Worm (Caenorhabditis elegans) whole organism, L2 larva: ENCODE measurements around the gene nspc-14.
A peak's percentile ranks its signal among the peaks of the same experiment; 100 is the strongest.

Source experiments
- C34F6.9 ChIP-seq: fragments of 150-350 bp; optimal IDR thresholded peaks from 2 replicates; lab custom pipeline; 2014; ENCODE audit warnings: missing biosample characterization, missing genetic modification characterization
- F13H6.1 ChIP-seq: sonication (generic microtip); optimal IDR thresholded peaks from 2 replicates; lab custom pipeline; 2016; ENCODE audit warnings: missing genetic modification characterization, missing compliant biosample characterization
- R02D3.7 ChIP-seq: fragments of 150-350 bp; optimal IDR thresholded peaks from 2 replicates; lab custom pipeline; 2014; ENCODE audit warnings: missing biosample characterization, missing genetic modification characterization
- Y55F3AM.14 ChIP-seq: fragments of 200-800 bp; sonication (Bioruptor generic); optimal IDR thresholded peaks from 2 replicates; lab custom pipeline; 2018; ENCODE audit warnings: mild to moderate bottlenecking, missing genetic modification characterization, missing compliant biosample characterization
- ZK546.5 ChIP-seq: sonication (generic microtip); optimal IDR thresholded peaks from 2 replicates; lab custom pipeline; 2017; ENCODE audit warnings: missing biosample characterization, missing genetic modification characterization
- alr-1 ChIP-seq: fragments of 150-350 bp; optimal IDR thresholded peaks from 2 replicates; lab custom pipeline; 2014; ENCODE audit warnings: missing biosample characterization, missing genetic modification characterization
- aly-2 ChIP-seq: fragments of 150-350 bp; optimal IDR thresholded peaks from 2 replicates; lab custom pipeline; 2014; ENCODE audit warnings: missing biosample characterization, missing genetic modification characterization
- ama-1 ChIP-seq: fragments of 150-350 bp; optimal IDR thresholded peaks from 2 replicates; lab custom pipeline; 2018; ENCODE audit warnings: inconsistent platforms
- blmp-1 ChIP-seq: sonication (generic microtip); optimal IDR thresholded peaks from 2 replicates; lab custom pipeline; 2017; ENCODE audit warnings: missing genetic modification characterization, mild to moderate bottlenecking, missing compliant biosample characterization, antibody characterized with exemption, moderate library complexity; ENCODE audit not compliant: insufficient read depth
- ceh-16 ChIP-seq: fragments of 150-350 bp; optimal IDR thresholded peaks from 2 replicates; lab custom pipeline; 2014; ENCODE audit warnings: missing biosample characterization, missing genetic modification characterization
- ceh-82 ChIP-seq: fragments of 150-350 bp; optimal IDR thresholded peaks from 2 replicates; lab custom pipeline; 2014; ENCODE audit warnings: missing biosample characterization, missing genetic modification characterization
- crh-2 ChIP-seq: sonication (generic microtip); optimal IDR thresholded peaks from 2 replicates; lab custom pipeline; 2017; ENCODE audit warnings: missing biosample characterization, missing genetic modification characterization
- dmd-4 ChIP-seq: sonication (generic microtip); optimal IDR thresholded peaks from 2 replicates; lab custom pipeline; 2017; ENCODE audit warnings: missing biosample characterization, missing genetic modification characterization
- egl-27 ChIP-seq: sonication (generic microtip); optimal IDR thresholded peaks from 3 replicates; lab custom pipeline; 2017; ENCODE audit warnings: missing biosample characterization, missing genetic modification reagents, missing genetic modification characterization
- elt-1 ChIP-seq: fragments of 150-350 bp; optimal IDR thresholded peaks from 2 replicates; lab custom pipeline; 2014; ENCODE audit warnings: missing biosample characterization, missing genetic modification characterization
- elt-3 ChIP-seq: sonication (generic microtip); optimal IDR thresholded peaks from 2 replicates; lab custom pipeline; 2017; ENCODE audit warnings: missing biosample characterization, missing genetic modification characterization
- fos-1 ChIP-seq: fragments of 150-350 bp; optimal IDR thresholded peaks from 2 replicates; lab custom pipeline; 2014; ENCODE audit warnings: missing biosample characterization, missing genetic modification characterization
- gmeb-1 ChIP-seq: fragments of 150-350 bp; optimal IDR thresholded peaks from 2 replicates; lab custom pipeline; 2014; ENCODE audit warnings: missing biosample characterization, missing genetic modification characterization
- lin-11 ChIP-seq: fragments of 150-350 bp; sonication (generic microtip); optimal IDR thresholded peaks from 2 replicates; lab custom pipeline; 2014; ENCODE audit warnings: missing biosample characterization, missing genetic modification characterization, inconsistent platforms, mixed read lengths
- lin-13 ChIP-seq: fragments of 150-350 bp; optimal IDR thresholded peaks from 2 replicates; lab custom pipeline; 2014; ENCODE audit warnings: missing biosample characterization, missing genetic modification reagents, missing genetic modification characterization
- lin-39 ChIP-seq: fragments of 150-350 bp; optimal IDR thresholded peaks from 2 replicates; lab custom pipeline; 2014; ENCODE audit warnings: missing biosample characterization, missing genetic modification reagents, missing genetic modification characterization
- lsy-2 ChIP-seq, 2 experiments: fragments of 150-350 bp in 1 of 2; sonication (generic microtip) in 1 of 2; optimal IDR thresholded peaks; 2 replicates each; lab custom pipeline; 2014 to 2017; ENCODE audit warnings: missing biosample characterization in 2 of 2, missing genetic modification characterization in 2 of 2
- mab-5 ChIP-seq: fragments of 150-350 bp; optimal IDR thresholded peaks from 2 replicates; lab custom pipeline; 2014; ENCODE audit warnings: missing biosample characterization, missing genetic modification characterization
- mbf-1 ChIP-seq: sonication (generic microtip); optimal IDR thresholded peaks from 2 replicates; lab custom pipeline; 2017; ENCODE audit warnings: missing biosample characterization, missing genetic modification characterization
- mdl-1 ChIP-seq, 2 experiments: fragments of 150-350 bp in 1 of 2; sonication (generic microtip) in 1 of 2; optimal IDR thresholded peaks; 2 replicates each; lab custom pipeline; 2017; ENCODE audit warnings: missing biosample characterization in 2 of 2, missing genetic modification characterization in 2 of 2
- nhr-10 ChIP-seq: sonication (generic microtip); optimal IDR thresholded peaks from 2 replicates; lab custom pipeline; 2017; ENCODE audit warnings: missing biosample characterization, missing genetic modification characterization
- nhr-11 ChIP-seq: fragments of 150-350 bp; optimal IDR thresholded peaks from 2 replicates; lab custom pipeline; 2014; ENCODE audit warnings: missing biosample characterization, missing genetic modification characterization
- nhr-12 ChIP-seq: fragments of 150-350 bp; optimal IDR thresholded peaks from 2 replicates; lab custom pipeline; 2014; ENCODE audit warnings: missing biosample characterization, missing genetic modification characterization
- nhr-129 ChIP-seq: fragments of 150-350 bp; optimal IDR thresholded peaks from 2 replicates; lab custom pipeline; 2014; ENCODE audit warnings: missing biosample characterization, missing genetic modification characterization
- nhr-21 ChIP-seq: fragments of 150-350 bp; optimal IDR thresholded peaks from 2 replicates; lab custom pipeline; 2014; ENCODE audit warnings: missing biosample characterization, missing genetic modification characterization
- nhr-23 ChIP-seq: fragments of 150-350 bp; optimal IDR thresholded peaks from 2 replicates; lab custom pipeline; 2014; ENCODE audit warnings: missing biosample characterization, missing genetic modification reagents, missing genetic modification characterization
- nhr-237 ChIP-seq: fragments of 150-350 bp; optimal IDR thresholded peaks from 2 replicates; lab custom pipeline; 2014; ENCODE audit warnings: missing biosample characterization, missing genetic modification characterization
- nhr-25 ChIP-seq: fragments of 150-350 bp; sonication (generic microtip); optimal IDR thresholded peaks from 3 replicates; lab custom pipeline; 2014; ENCODE audit warnings: missing biosample characterization, missing genetic modification characterization
- nhr-6 ChIP-seq: fragments of 150-350 bp; optimal IDR thresholded peaks from 2 replicates; lab custom pipeline; 2014; ENCODE audit warnings: missing biosample characterization, missing genetic modification characterization
- nhr-77 ChIP-seq: fragments of 150-350 bp; optimal IDR thresholded peaks from 2 replicates; lab custom pipeline; 2014; ENCODE audit warnings: missing biosample characterization, missing genetic modification characterization
- peb-1 ChIP-seq: fragments of 150-350 bp; optimal IDR thresholded peaks from 2 replicates; lab custom pipeline; 2014; ENCODE audit warnings: missing biosample characterization, missing genetic modification characterization
- sem-4 ChIP-seq: fragments of 150-350 bp; optimal IDR thresholded peaks from 2 replicates; lab custom pipeline; 2014; ENCODE audit warnings: missing biosample characterization, missing genetic modification reagents, missing genetic modification characterization
- skn-1 ChIP-seq: sonication (generic microtip); optimal IDR thresholded peaks from 2 replicates; lab custom pipeline; 2017; ENCODE audit warnings: missing biosample characterization, missing genetic modification characterization
- sma-3 ChIP-seq: sonication (generic microtip); optimal IDR thresholded peaks from 2 replicates; lab custom pipeline; 2016; ENCODE audit warnings: missing genetic modification reagents, missing genetic modification characterization, missing compliant biosample characterization
- sma-9 ChIP-seq, 2 experiments: fragments of 150-350 bp in 1 of 2; sonication (generic microtip) in 1 of 2; optimal IDR thresholded peaks; 2 replicates each; lab custom pipeline; 2014 to 2016; ENCODE audit warnings: missing genetic modification characterization in 2 of 2, mild to moderate bottlenecking in 1 of 2, missing biosample characterization in 1 of 2, missing compliant biosample characterization in 1 of 2, missing genetic modification reagents in 1 of 2, moderate library complexity in 1 of 2
- snpc-4 ChIP-seq: fragments of 150-350 bp; optimal IDR thresholded peaks from 2 replicates; lab custom pipeline; 2014; ENCODE audit warnings: missing biosample characterization, missing genetic modification characterization
- unc-39 ChIP-seq: fragments of 150-350 bp; optimal IDR thresholded peaks from 2 replicates; lab custom pipeline; 2014; ENCODE audit warnings: missing biosample characterization, missing genetic modification characterization
- unc-55 ChIP-seq: fragments of 150-350 bp; sonication (generic microtip); optimal IDR thresholded peaks from 3 replicates; lab custom pipeline; 2014; ENCODE audit warnings: missing biosample characterization, missing genetic modification reagents, missing genetic modification characterization
- unc-62 ChIP-seq: fragments of 150-350 bp; optimal IDR thresholded peaks from 2 replicates; lab custom pipeline; 2014; ENCODE audit warnings: missing biosample characterization, missing genetic modification reagents, missing genetic modification characterization
- zag-1 ChIP-seq: fragments of 150-350 bp; optimal IDR thresholded peaks from 2 replicates; lab custom pipeline; 2014; ENCODE audit warnings: missing biosample characterization, missing genetic modification characterization
- ztf-1 ChIP-seq: fragments of 200-800 bp; sonication (Bioruptor generic); conservative IDR thresholded peaks from 2 replicates; pipeline ENCODE4 v1.3.6; 2022; ENCODE audit warnings: missing genetic modification characterization, missing compliant biosample characterization
- ztf-11 ChIP-seq: sonication (generic microtip); optimal IDR thresholded peaks from 2 replicates; lab custom pipeline; 2017; ENCODE audit warnings: missing biosample characterization, missing genetic modification characterization
- ztf-4 ChIP-seq: fragments of 150-350 bp; optimal IDR thresholded peaks from 2 replicates; lab custom pipeline; 2014; ENCODE audit warnings: missing biosample characterization, missing genetic modification characterization

nspc-14 gene

ce11 chrX:12393786-12394308 is 35.0 kb upstream of the nspc-14 start, which contains the start of gene F17E5.2:
TSS of gene F17E5.2 (plus strand) at chrX:12394258.
- TF ChIP-seq nhr-25 (tag; lab: Kevin White, UChicago) (peak; percentile 93), ztf-4 (tag; lab: Kevin White, UChicago) (peak; percentile 87), ceh-16 (tag; lab: Kevin White, UChicago) (peak; percentile 46), elt-3 (tag; lab: Kevin White, UChicago) (no peak), nhr-11 (no peak), aly-2 (tag; lab: Kevin White, UChicago) (no peak), ZK546.5 (tag; lab: Kevin White, UChicago) (no peak), nhr-237 (no peak), nhr-23 (tag; lab: Kevin White, UChicago) (no peak), nhr-21 (tag; lab: Kevin White, UChicago) (peak; percentile 93), gmeb-1 (tag; lab: Kevin White, UChicago) (peak; percentile 86), C34F6.9 (tag; lab: Kevin White, UChicago) (peak; percentile 98), F13H6.1 (peak; percentile 97), unc-55 (peak; percentile 96), mab-5 (tag; lab: Kevin White, UChicago) (peak; percentile 92), sma-9 (GFP tag; optimal IDR thresholded peaks at IDR 0.05; lab: Kevin White, UChicago) (peak; percentile 97), sma-9 (tag; optimal IDR thresholded peaks at IDR 0.05; lab: Kevin White, UChicago) (no peak), elt-1 (no peak), peb-1 (tag; lab: Kevin White, UChicago) (no peak), snpc-4 (tag; lab: Kevin White, UChicago) (peak; percentile 83), skn-1 (tag; lab: Kevin White, UChicago) (peak; percentile 42), blmp-1 (tag; lab: Kevin White, UChicago) (peak; percentile 57), ama-1 (lab: Kevin White, UChicago) (no peak), mbf-1 (tag; lab: Kevin White, UChicago) (no peak), zag-1 (tag; lab: Kevin White, UChicago) (peak; percentile 80), fos-1 (tag; lab: Kevin White, UChicago) (peak; percentile 92), egl-27 (peak; percentile 92), lin-13 (GFP tag; lab: Kevin White, UChicago) (peak; percentile 96), nhr-77 (tag; lab: Kevin White, UChicago) (peak; percentile 53), R02D3.7 (tag; lab: Kevin White, UChicago) (no peak), sem-4 (tag; lab: Kevin White, UChicago) (peak; percentile 94), unc-39 (tag; lab: Kevin White, UChicago) (no peak), ceh-82 (tag; lab: Kevin White, UChicago) (peak; percentile 33), nhr-6 (tag; lab: Kevin White, UChicago) (peak; percentile 95), crh-2 (peak; percentile 96), ztf-1 (no peak), sma-3 (GFP tag; lab: Kevin White, UChicago) (peak; percentile 88), lin-39 (tag; lab: Kevin White, UChicago) (peak; percentile 37), alr-1 (tag; lab: Kevin White, UChicago) (no peak), lsy-2 (tag; optimal IDR thresholded peaks at IDR 0.05; lab: Kevin White, UChicago) (peak; percentile 83 to 93), Y55F3AM.14 (GFP tag; lab: Kevin White, UChicago) (peak; percentile 77), lin-11 (tag; lab: Kevin White, UChicago) (peak; percentile 81), dmd-4 (tag; lab: Kevin White, UChicago) (no peak), mdl-1 (tag; optimal IDR thresholded peaks at IDR 0.05; lab: Kevin White, UChicago) (peak; percentile 25 to 80), unc-62 (GFP tag; lab: Kevin White, UChicago) (peak; percentile 40), ztf-11 (tag; lab: Kevin White, UChicago) (no peak), nhr-12 (no peak), nhr-129 (tag; lab: Kevin White, UChicago) (peak; percentile 99), nhr-10 (tag; lab: Kevin White, UChicago) (peak; percentile 56)
